Fruit fly (Drosophila melanogaster): Measurements from ENCODE around the gene fy.

fy gene

dm6 chr2L:8376717-8377116 is 26.4 kb downstream of the fy start, which contains the start of the genes CG13390 and CG17294 (continued):
- TF ChIP-seq corto (GFP tag; optimal IDR thresholded peaks at IDR 0.05) (peak; percentile 99), CG8944 (GFP tag; optimal IDR thresholded peaks at IDR 0.05) (peak; percentile 84), CG3847 (GFP tag; IDR thresholded peaks at IDR 0.05) (peak; percentile 100), her (GFP tag; optimal IDR thresholded peaks at IDR 0.05) (peak; percentile 82), CG13424 (tag; optimal IDR thresholded peaks at IDR 0.05) (peak; percentile 100), E2f2 (GFP tag; IDR thresholded peaks at IDR 0.05) (peak; percentile 92), Fer2 (tag; optimal IDR thresholded peaks at IDR 0.05) (peak; percentile 100), CG16863 (GFP tag; optimal IDR thresholded peaks at IDR 0.05) (peak; percentile 92), jumu (GFP tag; optimal IDR thresholded peaks at IDR 0.05) (peak; percentile 91), cwo (GFP tag; optimal IDR thresholded peaks at IDR 0.05) (peak; percentile 99), trh (GFP tag; optimal IDR thresholded peaks at IDR 0.05) (peak; percentile 98), toy (GFP tag; IDR thresholded peaks at IDR 0.05) (peak; percentile 99), Sry-β (GFP tag; optimal IDR thresholded peaks at IDR 0.05) (peak; percentile 76), CG4282 (GFP tag; optimal IDR thresholded peaks at IDR 0.05) (peak; percentile 81), run (tag; optimal IDR thresholded peaks at IDR 0.05) (peak; percentile 99), zf30C (GFP tag; optimal IDR thresholded peaks at IDR 0.05) (peak; percentile 54), gt (GFP tag; IDR thresholded peaks at IDR 0.05) (peak; percentile 99), Taf1 (GFP tag; IDR thresholded peaks at IDR 0.05) (peak; percentile 99), pan (optimal IDR thresholded peaks at IDR 0.05) (no peak), pan (GFP tag; optimal IDR thresholded peaks at IDR 0.05 in 1 of 2, IDR thresholded peaks at IDR 0.05 in 1 of 2) (peak in 1 of 2 experiments; percentile 100), CG17328 (GFP tag; IDR thresholded peaks at IDR 0.05) (peak; percentile 100), yki (optimal IDR thresholded peaks at IDR 0.05) (no peak), NC2α (GFP tag; optimal IDR thresholded peaks at IDR 0.05) (peak; percentile 70), chn (GFP tag; optimal IDR thresholded peaks at IDR 0.05) (peak; percentile 96), CG4404 (GFP tag; IDR thresholded peaks at IDR 0.05) (peak; percentile 99), nom (GFP tag; optimal IDR thresholded peaks at IDR 0.05) (peak; percentile 99), CG2889 (GFP tag; IDR thresholded peaks at IDR 0.05) (peak; percentile 99), caup (GFP tag; optimal IDR thresholded peaks at IDR 0.05; ENCODE audit: severe bottlenecking) (peak; percentile 99), knrl (GFP tag; IDR thresholded peaks at IDR 0.05; ENCODE audit: partially characterized antibody) (peak; percentile 76), CG2120 (GFP tag; optimal IDR thresholded peaks at IDR 0.05) (peak; percentile 99), CG10462 (GFP tag; optimal IDR thresholded peaks at IDR 0.05) (peak; percentile 99), stwl (tag; optimal IDR thresholded peaks at IDR 0.05) (peak; percentile 87), Hr3 (GFP tag; optimal IDR thresholded peaks at IDR 0.05) (peak; percentile 99), CG3995 (GFP tag; optimal IDR thresholded peaks at IDR 0.05) (peak; percentile 90), MESR4 (GFP tag; optimal IDR thresholded peaks at IDR 0.05) (peak; percentile 82), org-1 (GFP tag; optimal IDR thresholded peaks at IDR 0.05) (peak; percentile 98), Lhr (GFP tag; optimal IDR thresholded peaks at IDR 0.05) (peak; percentile 97), Aef1 (GFP tag; IDR thresholded peaks at IDR 0.05) (peak; percentile 100), CG34422 (GFP tag; IDR thresholded peaks at IDR 0.05) (peak; percentile 100), CG15269 (tag; optimal IDR thresholded peaks at IDR 0.05) (peak; percentile 100), eyg (GFP tag; optimal IDR thresholded peaks at IDR 0.05) (peak; percentile 91), CG4617 (GFP tag; optimal IDR thresholded peaks at IDR 0.05; ENCODE audit: borderline replicate concordance) (peak; percentile 99), al (GFP tag; IDR thresholded peaks at IDR 0.05) (peak; percentile 100), CG17802 (tag; optimal IDR thresholded peaks at IDR 0.05) (peak; percentile 93), CG11398 (GFP tag; optimal IDR thresholded peaks at IDR 0.05) (peak; percentile 78), Ssrp (tag; optimal IDR thresholded peaks at IDR 0.05) (peak; percentile 100), ERR (GFP tag; optimal IDR thresholded peaks at IDR 0.05) (peak; percentile 84), CG5180 (GFP tag; optimal IDR thresholded peaks at IDR 0.05) (peak; percentile 94), zen2 (GFP tag; IDR thresholded peaks at IDR 0.05; ENCODE audit: partially characterized antibody) (peak; percentile 72; the same call in 2 of the 3 replicates), psq (GFP tag; optimal IDR thresholded peaks at IDR 0.05) (peak; percentile 97), pzg (GFP tag; optimal IDR thresholded peaks at IDR 0.05) (peak; percentile 63)
